Worm (Caenorhabditis elegans) whole organism, mixed stage, embryonic: ENCODE results near the gene F16G10.11.

Experiments
- M03D4.4 ChIP-seq: sonication (generic microtip); optimal IDR thresholded peaks from 2 replicates; lab custom pipeline; 2017; ENCODE audit warnings: mild to moderate bottlenecking, missing genetic modification characterization, missing compliant biosample characterization
- bed-3 ChIP-seq: fragments of 200-800 bp; sonication (Bioruptor generic); optimal IDR thresholded peaks from 3 replicates; lab custom pipeline; 2018; ENCODE audit warnings: mild to moderate bottlenecking, missing genetic modification characterization, moderate library complexity, missing compliant biosample characterization
- blmp-1 ChIP-seq: fragments of 150-350 bp; optimal IDR thresholded peaks from 2 replicates; lab custom pipeline; 2014; ENCODE audit warnings: missing biosample characterization, missing genetic modification characterization
- ceh-39 ChIP-seq: fragments of 150-350 bp; optimal IDR thresholded peaks from 2 replicates; lab custom pipeline; 2014; ENCODE audit warnings: missing biosample characterization, missing genetic modification characterization
- ceh-43 ChIP-seq: fragments of 200-800 bp; sonication (Bioruptor generic); optimal IDR thresholded peaks from 2 replicates; lab custom pipeline; 2018; ENCODE audit warnings: mild to moderate bottlenecking, missing genetic modification characterization, moderate library complexity, missing compliant biosample characterization
- ceh-83 ChIP-seq: fragments of 200-800 bp; sonication (Bioruptor generic); optimal IDR thresholded peaks from 2 replicates; lab custom pipeline; 2018; ENCODE audit warnings: mild to moderate bottlenecking, missing genetic modification characterization, missing compliant biosample characterization
- ces-1 ChIP-seq: fragments of 150-350 bp; optimal IDR thresholded peaks from 2 replicates; lab custom pipeline; 2014; ENCODE audit warnings: missing biosample characterization, missing genetic modification reagents, missing genetic modification characterization
- cnd-1 ChIP-seq: fragments of 200-800 bp; sonication (Bioruptor generic); optimal IDR thresholded peaks from 2 replicates; lab custom pipeline; 2018; ENCODE audit warnings: mild to moderate bottlenecking, missing genetic modification characterization, missing compliant biosample characterization
- drap-1 ChIP-seq: fragments of 200-800 bp; sonication (Bioruptor generic); optimal IDR thresholded peaks from 3 replicates; lab custom pipeline; 2018; ENCODE audit warnings: mild to moderate bottlenecking, missing genetic modification characterization, missing compliant biosample characterization
- elt-1 ChIP-seq: sonication (generic microtip); optimal IDR thresholded peaks from 2 replicates; lab custom pipeline; 2017; ENCODE audit warnings: missing genetic modification characterization, mild to moderate bottlenecking, missing compliant biosample characterization, antibody characterized with exemption, moderate library complexity, borderline replicate concordance; ENCODE audit not compliant: insufficient read depth
- elt-3 ChIP-seq: fragments of 150-350 bp; optimal IDR thresholded peaks from 2 replicates; lab custom pipeline; 2014; ENCODE audit warnings: missing biosample characterization, missing genetic modification characterization
- flh-1 ChIP-seq: fragments of 200-800 bp; sonication (Bioruptor generic); optimal IDR thresholded peaks from 2 replicates; lab custom pipeline; 2018; ENCODE audit warnings: mild to moderate bottlenecking, missing genetic modification characterization, moderate library complexity, missing compliant biosample characterization
- lin-13 ChIP-seq: fragments of 150-350 bp; optimal IDR thresholded peaks from 2 replicates; lab custom pipeline; 2014; ENCODE audit warnings: missing biosample characterization, missing genetic modification characterization
- lin-32 ChIP-seq: fragments of 200-800 bp; sonication (Bioruptor generic); optimal IDR thresholded peaks from 2 replicates; lab custom pipeline; 2018; ENCODE audit warnings: mild to moderate bottlenecking, missing genetic modification characterization, missing compliant biosample characterization
- lsy-2 ChIP-seq: fragments of 150-350 bp; optimal IDR thresholded peaks from 2 replicates; lab custom pipeline; 2014; ENCODE audit warnings: missing biosample characterization, missing genetic modification characterization
- mab-5 ChIP-seq: fragments of 150-350 bp; optimal IDR thresholded peaks from 2 replicates; lab custom pipeline; 2014; ENCODE audit warnings: missing biosample characterization, missing genetic modification characterization
- mep-1 ChIP-seq: fragments of 150-350 bp; optimal IDR thresholded peaks from 2 replicates; lab custom pipeline; 2017; ENCODE audit warnings: missing biosample characterization, missing genetic modification reagents, missing genetic modification characterization, inconsistent platforms
- mls-2 ChIP-seq: sonication (generic microtip); optimal IDR thresholded peaks from 2 replicates; lab custom pipeline; 2016; ENCODE audit warnings: mild to moderate bottlenecking, missing genetic modification characterization, moderate library complexity, missing compliant biosample characterization
- nhr-12 ChIP-seq: fragments of 150-350 bp; optimal IDR thresholded peaks from 2 replicates; lab custom pipeline; 2014; ENCODE audit warnings: missing biosample characterization, missing genetic modification characterization
- nhr-2 ChIP-seq: fragments of 150-350 bp; optimal IDR thresholded peaks from 2 replicates; lab custom pipeline; 2014; ENCODE audit warnings: missing biosample characterization, missing genetic modification characterization
- nhr-237 ChIP-seq: fragments of 150-350 bp; optimal IDR thresholded peaks from 2 replicates; lab custom pipeline; 2014; ENCODE audit warnings: missing biosample characterization, missing genetic modification characterization
- nhr-76 ChIP-seq: sonication (generic microtip); optimal IDR thresholded peaks from 2 replicates; lab custom pipeline; 2017; ENCODE audit warnings: missing biosample characterization, missing genetic modification characterization
- pha-4 ChIP-seq: fragments of 150-350 bp; optimal IDR thresholded peaks from 2 replicates; lab custom pipeline; 2018; ENCODE audit warnings: missing biosample characterization, missing genetic modification reagents, missing genetic modification characterization
- sem-2 ChIP-seq: fragments of 200-800 bp; sonication (Bioruptor generic); optimal IDR thresholded peaks from 2 replicates; lab custom pipeline; 2018; ENCODE audit warnings: mild to moderate bottlenecking, missing genetic modification characterization, missing compliant biosample characterization
- snpc-4 ChIP-seq: fragments of 150-350 bp; optimal IDR thresholded peaks from 2 replicates; lab custom pipeline; 2014; ENCODE audit warnings: missing biosample characterization, missing genetic modification characterization
- sptf-1 ChIP-seq: sonication (generic microtip); optimal IDR thresholded peaks from 2 replicates; lab custom pipeline; 2017; ENCODE audit warnings: mild to moderate bottlenecking, missing genetic modification characterization, moderate library complexity, missing compliant biosample characterization
- tbx-8 ChIP-seq: fragments of 200-800 bp; sonication (Bioruptor generic); optimal IDR thresholded peaks from 2 replicates; lab custom pipeline; 2018; ENCODE audit warnings: mild to moderate bottlenecking, missing genetic modification characterization, moderate library complexity, missing compliant biosample characterization
- unc-120 ChIP-seq: sonication (generic microtip); optimal IDR thresholded peaks from 2 replicates; lab custom pipeline; 2017; ENCODE audit warnings: missing genetic modification characterization, missing compliant biosample characterization; ENCODE audit not compliant: poor library complexity, severe bottlenecking
- unc-39 ChIP-seq: fragments of 150-350 bp; optimal IDR thresholded peaks from 2 replicates; lab custom pipeline; 2014; ENCODE audit warnings: missing biosample characterization, missing genetic modification characterization
- unc-62 ChIP-seq: fragments of 150-350 bp; optimal IDR thresholded peaks from 2 replicates; lab custom pipeline; 2014; ENCODE audit warnings: missing biosample characterization, missing genetic modification reagents, missing genetic modification characterization
- zip-8 ChIP-seq: fragments of 150-350 bp; optimal IDR thresholded peaks from 2 replicates; lab custom pipeline; 2014; ENCODE audit warnings: missing biosample characterization, missing genetic modification characterization
- ztf-11 ChIP-seq: fragments of 150-350 bp; optimal IDR thresholded peaks from 2 replicates; lab custom pipeline; 2014; ENCODE audit warnings: missing biosample characterization, missing genetic modification characterization

F16G10.11 gene

ce11 chrII:2393821-2394220, at the start of gene F16G10.11:
TSS of gene F16G10.11 (minus strand) at chrII:2393921.
- no peak for TF ChIP-seq ztf-11
- TF ChIP-seq ceh-83: no peak
- TF ChIP-seq flh-1 (GFP tag; lab: Kevin White, UChicago): no peak
- TF ChIP-seq drap-1: no peak
- no peak for TF ChIP-seq zip-8 (tag; lab: Kevin White, UChicago)
- no peak for TF ChIP-seq snpc-4
- TF ChIP-seq tbx-8 (GFP tag; lab: Kevin White, UChicago): no peak
- TF ChIP-seq bed-3 (GFP tag; lab: Kevin White, UChicago): no peak
- no peak for TF ChIP-seq ces-1 (GFP tag; lab: Kevin White, UChicago)
- no peak for TF ChIP-seq blmp-1 (tag; lab: Kevin White, UChicago)
- no peak for TF ChIP-seq elt-1 (tag; lab: Kevin White, UChicago)
- no peak for TF ChIP-seq unc-39 (tag; lab: Kevin White, UChicago)
- TF ChIP-seq nhr-237 (tag; lab: Kevin White, UChicago): no peak
- no peak for TF ChIP-seq nhr-12
- no peak for TF ChIP-seq mep-1
- no peak for TF ChIP-seq pha-4
- no peak for TF ChIP-seq ceh-43 (GFP tag; lab: Kevin White, UChicago)
- no peak for TF ChIP-seq unc-120

- no peak for TF ChIP-seq ztf-11
- no peak for TF ChIP-seq snpc-4
- TF ChIP-seq unc-120: no peak
- TF ChIP-seq lin-13 (tag; lab: Kevin White, UChicago): no peak
- TF ChIP-seq lin-32: no peak
- TF ChIP-seq unc-39 (tag; lab: Kevin White, UChicago): no peak
- no peak for TF ChIP-seq unc-62
- TF ChIP-seq mab-5: no peak
- TF ChIP-seq ceh-43 (GFP tag; lab: Kevin White, UChicago): no peak
- TF ChIP-seq nhr-237 (tag; lab: Kevin White, UChicago): no peak
- TF ChIP-seq zip-8 (tag; lab: Kevin White, UChicago): no peak
- no peak for TF ChIP-seq blmp-1 (tag; lab: Kevin White, UChicago)
- TF ChIP-seq sem-2 (GFP tag; lab: Kevin White, UChicago): no peak
- TF ChIP-seq pha-4: no peak
- no peak for TF ChIP-seq nhr-12
- no peak for TF ChIP-seq ceh-83
- no peak for TF ChIP-seq nhr-76 (tag; lab: Kevin White, UChicago)
- no peak for TF ChIP-seq cnd-1 (tag; lab: Kevin White, UChicago)
- no peak for TF ChIP-seq sptf-1 (tag; lab: Kevin White, UChicago)
- no peak for TF ChIP-seq bed-3 (GFP tag; lab: Kevin White, UChicago)
- TF ChIP-seq, all 35 proteins: peak for 0
Observed at ce11 chrII:2442979-2443378, 49.3 kb upstream of the F16G10.11 start, which contains the start of gene vab-19. TSS of gene vab-19 (plus strand) at chrII:2443279.

- no peak for TF ChIP-seq mab-5
- no peak for TF ChIP-seq nhr-237 (tag; lab: Kevin White, UChicago)
- TF ChIP-seq ztf-11: no peak
- no peak for TF ChIP-seq pha-4
- no peak for TF ChIP-seq mls-2 (tag; lab: Kevin White, UChicago)
- no peak for TF ChIP-seq sem-2 (GFP tag; lab: Kevin White, UChicago)
- no peak for TF ChIP-seq ceh-39 (tag; lab: Kevin White, UChicago)
- TF ChIP-seq nhr-12: no peak
- TF ChIP-seq lsy-2 (tag; lab: Kevin White, UChicago): no peak
- no peak for TF ChIP-seq mep-1
- TF ChIP-seq elt-3: no peak
- TF ChIP-seq bed-3 (GFP tag; lab: Kevin White, UChicago): no peak
- no peak for TF ChIP-seq drap-1
Observed at ce11 chrII:2442243-2442642, 48.5 kb upstream of the F16G10.11 start.

ce11 chrII:2440312-2440711, 46.6 kb upstream of the F16G10.11 start:
- TF ChIP-seq blmp-1 (tag; lab: Kevin White, UChicago) (no peak), ces-1 (GFP tag; lab: Kevin White, UChicago) (peak; percentile 63)

- TF ChIP-seq nhr-2 (tag; lab: Kevin White, UChicago): no peak
- TF ChIP-seq ces-1 (GFP tag; lab: Kevin White, UChicago): no peak
- no peak for TF ChIP-seq lsy-2 (tag; lab: Kevin White, UChicago)
- TF ChIP-seq nhr-12: no peak
- TF ChIP-seq M03D4.4: no peak
- no peak for TF ChIP-seq unc-62
- no peak for TF ChIP-seq lin-13 (tag; lab: Kevin White, UChicago)
Observed at ce11 chrII:2438944-2439343, 45.2 kb upstream of the F16G10.11 start.
